Worm (Caenorhabditis elegans): ENCODE measurements around the gene maph-9.

DNA sequence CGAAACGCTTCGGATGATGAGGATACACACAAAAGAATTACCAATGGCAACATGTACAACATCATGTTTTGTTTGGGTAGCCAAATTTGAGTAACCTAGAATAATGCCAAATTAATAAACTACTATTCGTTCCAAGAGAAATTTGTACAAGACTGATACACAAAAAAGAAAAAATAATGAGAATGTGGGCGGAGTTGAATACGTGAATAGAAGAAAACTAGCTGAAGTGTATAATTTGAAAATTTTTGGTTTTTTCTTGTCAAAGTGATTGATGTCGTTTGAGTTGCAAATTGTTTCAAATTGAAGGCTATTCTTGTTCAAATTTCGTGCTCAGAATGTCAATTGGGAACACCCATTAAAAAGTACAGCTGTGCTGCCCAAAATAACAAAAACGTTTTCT is 35.3 kb downstream of the maph-9 start, which contains the start of gene R13A1.5:
- no peak for TF ChIP-seq ceh-27 (GFP tag; optimal IDR thresholded peaks at IDR 0.05)
- no peak for TF ChIP-seq F57C9.4 (tag; optimal IDR thresholded peaks at IDR 0.05)
- no peak for TF ChIP-seq let-607 (tag; optimal IDR thresholded peaks at IDR 0.05)
- TF ChIP-seq hrde-1 (tag; optimal IDR thresholded peaks at IDR 0.05; ENCODE audit: borderline replicate concordance) = no peak
- no peak for TF ChIP-seq F55B11.4 (tag; optimal IDR thresholded peaks at IDR 0.05; ENCODE audit: borderline replicate concordance, insufficient read depth)
- no peak for TF ChIP-seq ZK185.1 (tag; optimal IDR thresholded peaks at IDR 0.05; ENCODE audit: poor library complexity, severe bottlenecking)
- no peak for TF ChIP-seq nhr-27 (tag; optimal IDR thresholded peaks at IDR 0.05)

Data from whole organism, young adult.